Fruit fly (Drosophila melanogaster): ENCODE results near the gene CG9213.
A peak's percentile ranks its signal among the peaks of the same experiment; 100 is the strongest.

DNA sequence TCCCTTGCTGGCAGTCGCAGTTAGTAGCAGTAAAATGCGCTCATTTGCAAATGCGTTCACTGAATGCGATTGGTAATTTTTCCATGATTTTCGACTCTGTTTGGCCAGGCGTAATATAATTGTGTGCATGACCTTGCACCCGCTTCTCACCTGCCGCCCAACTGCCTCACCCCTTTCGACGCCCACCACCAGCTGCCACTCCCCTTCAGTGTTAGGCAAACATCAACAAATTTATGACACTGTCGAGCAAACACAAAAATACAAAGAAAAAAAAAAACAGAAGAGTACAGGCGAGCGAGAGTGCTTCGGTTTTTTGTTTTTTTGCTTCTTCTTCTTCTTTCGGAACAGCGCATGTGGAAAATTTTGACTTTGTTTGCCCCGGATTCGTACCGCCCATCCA, 44.4 kb downstream of the CG9213 start:
- no peak for TF ChIP-seq CG15336 (GFP tag; IDR thresholded peaks at IDR 0.05)
- no peak for TF ChIP-seq CG34406 (GFP tag; optimal IDR thresholded peaks at IDR 0.05)
- no peak for TF ChIP-seq Smox (GFP tag; optimal IDR thresholded peaks at IDR 0.05)
- TF ChIP-seq Sox102F (GFP tag; optimal IDR thresholded peaks at IDR 0.05), result no peak
- no peak for TF ChIP-seq Hr39 (GFP tag; optimal IDR thresholded peaks at IDR 0.05)
- TF ChIP-seq CG31627 (GFP tag; optimal IDR thresholded peaks at IDR 0.05), result no peak
- TF ChIP-seq net (GFP tag; optimal IDR thresholded peaks at IDR 0.05), result no peak
- TF ChIP-seq OdsH (GFP tag; optimal IDR thresholded peaks at IDR 0.05), result no peak
- TF ChIP-seq CG11294 (GFP tag; IDR thresholded peaks at IDR 0.05), result no peak
- TF ChIP-seq Eip93F (GFP tag; optimal IDR thresholded peaks at IDR 0.05), result no peak
- TF ChIP-seq CG4318 (GFP tag; optimal IDR thresholded peaks at IDR 0.05), result no peak
- no peak for TF ChIP-seq lz (GFP tag; optimal IDR thresholded peaks at IDR 0.05)
- no peak for TF ChIP-seq CG3919 (GFP tag; optimal IDR thresholded peaks at IDR 0.05)
- TF ChIP-seq fkh (GFP tag; optimal IDR thresholded peaks at IDR 0.05), result peak; percentile 66
